Fruit fly (Drosophila melanogaster): ENCODE results near the gene TBC1D23.

TBC1D23 gene

dm6 chr2L:1123078-1123818 lies 5.9 kb upstream of the TBC1D23 start (continued):
- TF ChIP-seq cato (GFP tag; optimal IDR thresholded peaks at IDR 0.05; ENCODE audit: borderline replicate concordance) = no peak
- no peak for TF ChIP-seq gt (GFP tag; IDR thresholded peaks at IDR 0.05)
- TF ChIP-seq salm (tag; optimal IDR thresholded peaks at IDR 0.05) = peak; percentile 50
- TF ChIP-seq Xrp1 (GFP tag; IDR thresholded peaks at IDR 0.05) = peak; percentile 81
- TF ChIP-seq Hr3 (GFP tag; optimal IDR thresholded peaks at IDR 0.05) = no peak
- no peak for TF ChIP-seq TFAM (GFP tag; optimal IDR thresholded peaks at IDR 0.05)
- no peak for TF ChIP-seq Atf6 (GFP tag; IDR thresholded peaks at IDR 0.05)
- no peak for TF ChIP-seq CG7963 (GFP tag; IDR thresholded peaks at IDR 0.05; ENCODE audit: partially characterized antibody)
- TF ChIP-seq CG12299 (tag; optimal IDR thresholded peaks at IDR 0.05) = peak; percentile 43
- peak; percentile 83 for TF ChIP-seq CG15696 (tag; optimal IDR thresholded peaks at IDR 0.05)
- TF ChIP-seq CG34422 (GFP tag; IDR thresholded peaks at IDR 0.05) = no peak
- TF ChIP-seq CG7372 (GFP tag; IDR thresholded peaks at IDR 0.05) = no peak
- TF ChIP-seq dmrt11E (tag; optimal IDR thresholded peaks at IDR 0.05) = peak; percentile 84
- TF ChIP-seq hbn (GFP tag; IDR thresholded peaks at IDR 0.05; ENCODE audit: partially characterized antibody) = no peak
- peak; percentile 80 for TF ChIP-seq Med (GFP tag)
- peak; percentile 28 for TF ChIP-seq CG11723 (GFP tag; optimal IDR thresholded peaks at IDR 0.05)
- TF ChIP-seq HmgZ (tag; optimal IDR thresholded peaks at IDR 0.05) = peak; percentile 23
- no peak for TF ChIP-seq CG15269 (tag; optimal IDR thresholded peaks at IDR 0.05)
- TF ChIP-seq tll (GFP tag; optimal IDR thresholded peaks at IDR 0.05) = no peak
- TF ChIP-seq CG33213 (GFP tag; optimal IDR thresholded peaks at IDR 0.05) = no peak
- TF ChIP-seq CG18011 (GFP tag; optimal IDR thresholded peaks at IDR 0.05) = no peak
- TF ChIP-seq CG10979 (tag; optimal IDR thresholded peaks at IDR 0.05) = peak; percentile 52
- TF ChIP-seq Ravus (GFP tag; IDR thresholded peaks at IDR 0.05) = no peak
- peak; percentile 72 for TF ChIP-seq gem (tag; optimal IDR thresholded peaks at IDR 0.05)
- no peak for TF ChIP-seq ato (GFP tag; IDR thresholded peaks at IDR 0.05; ENCODE audit: partially characterized antibody)
- TF ChIP-seq ken (GFP tag; IDR thresholded peaks at IDR 0.05) = no peak
- no peak for TF ChIP-seq tin (GFP tag; optimal IDR thresholded peaks at IDR 0.05)
- TF ChIP-seq seq (GFP tag; IDR thresholded peaks at IDR 0.05) = no peak
- peak; percentile 67 for TF ChIP-seq CG11504 (tag; optimal IDR thresholded peaks at IDR 0.05)
- no peak for TF ChIP-seq Mrtf (GFP tag; IDR thresholded peaks at IDR 0.05)
- TF ChIP-seq CG16813 (GFP tag; IDR thresholded peaks at IDR 0.05; ENCODE audit: partially characterized antibody) = no peak
- TF ChIP-seq peb (GFP tag; IDR thresholded peaks at IDR 0.05) = peak; percentile 30; the same call in 1 of the 2 replicates
- TF ChIP-seq NfI (GFP tag; optimal IDR thresholded peaks at IDR 0.05) = no peak
- no peak for TF ChIP-seq lbe (GFP tag; optimal IDR thresholded peaks at IDR 0.05)
- no peak for TF ChIP-seq CG15073 (GFP tag; optimal IDR thresholded peaks at IDR 0.05)
- TF ChIP-seq zen2 (GFP tag; IDR thresholded peaks at IDR 0.05; ENCODE audit: partially characterized antibody) = no peak
- TF ChIP-seq stc (GFP tag; IDR thresholded peaks at IDR 0.05) = no peak
- 0 out of 3 replicates have a peak, but pooled peaks have one; percentile 40 for TF ChIP-seq z (GFP tag; IDR thresholded peaks at IDR 0.05)
- TF ChIP-seq stwl (tag; optimal IDR thresholded peaks at IDR 0.05) = no peak
- TF ChIP-seq CG33557 (GFP tag; optimal IDR thresholded peaks at IDR 0.05) = peak; percentile 83
- TF ChIP-seq aop (GFP tag; IDR thresholded peaks at IDR 0.05) = no peak
- peak; percentile 76 for TF ChIP-seq CG2202 (tag; optimal IDR thresholded peaks at IDR 0.05)
- TF ChIP-seq her (GFP tag; optimal IDR thresholded peaks at IDR 0.05) = no peak
- peak; percentile 30 for TF ChIP-seq Fer3 (tag; optimal IDR thresholded peaks at IDR 0.05)
- TF ChIP-seq CG8388 (GFP tag; optimal IDR thresholded peaks at IDR 0.05) = peak; percentile 43
- peak; percentile 20 for TF ChIP-seq CG12391 (tag; optimal IDR thresholded peaks at IDR 0.05)
- peak; percentile 74 for TF ChIP-seq CG6813 (GFP tag; optimal IDR thresholded peaks at IDR 0.05)
- TF ChIP-seq Sry-β (GFP tag; optimal IDR thresholded peaks at IDR 0.05) = no peak
- TF ChIP-seq ara (GFP tag; IDR thresholded peaks at IDR 0.05) = peak; percentile 59; the same call in 1 of the 2 replicates

All from whole organism, embryonic.